Worm (Caenorhabditis elegans) whole organism, L4 larva: ENCODE results near the gene ceh-41.

ENCODE experiments used
- ceh-28 ChIP-seq: fragments of 150-350 bp; optimal IDR thresholded peaks from 2 replicates; lab custom pipeline; 2014; ENCODE audit warnings: missing biosample characterization, missing genetic modification reagents, missing genetic modification characterization
- ceh-44 ChIP-seq: fragments of 200-800 bp; sonication (Bioruptor generic); IDR thresholded peaks from 2 replicates; pipeline ENCODE4 v1.3.6; 2022; ENCODE audit warnings: missing genetic modification reagents, missing genetic modification characterization, missing compliant biosample characterization
- egl-43 ChIP-seq: fragments of 200-800 bp; sonication (Bioruptor generic); IDR thresholded peaks from 2 replicates; pipeline ENCODE4 v1.3.6; 2022; ENCODE audit warnings: missing genetic modification reagents, missing genetic modification characterization, missing compliant biosample characterization
- lin-15B ChIP-seq: fragments of 150-350 bp; sonication (generic microtip); optimal IDR thresholded peaks from 3 replicates; lab custom pipeline; 2014; ENCODE audit warnings: missing biosample characterization, missing genetic modification characterization
- nhr-11 ChIP-seq: fragments of 150-350 bp; optimal IDR thresholded peaks from 2 replicates; lab custom pipeline; 2014; ENCODE audit warnings: missing biosample characterization, missing genetic modification characterization
- pha-4 ChIP-seq, 2 experiments: fragments of 150-350 bp in 1 of 2; fragments of 200-800 bp in 1 of 2; sonication (Bioruptor generic) in 1 of 2; IDR thresholded peaks in 1 of 2; optimal IDR thresholded peaks in 1 of 2; 2 replicates each; pipeline versions ENCODE4 v1.3.6 to Lab custom; 2014 to 2022; ENCODE audit warnings: missing genetic modification characterization in 2 of 2, missing genetic modification reagents in 2 of 2, missing biosample characterization in 1 of 2, missing compliant biosample characterization in 1 of 2
- pqm-1 ChIP-seq: sonication (generic microtip); optimal IDR thresholded peaks from 2 replicates; lab custom pipeline; 2017; ENCODE audit warnings: missing biosample characterization, missing genetic modification characterization
- vab-7 ChIP-seq: fragments of 200-800 bp; sonication (Bioruptor generic); IDR thresholded peaks from 2 replicates; pipeline ENCODE4 v1.3.6; 2022; ENCODE audit warnings: missing genetic modification reagents, missing genetic modification characterization, missing compliant biosample characterization

ce11 chrX:1870991-1871390 lies 22.5 kb upstream of the ceh-41 start:
- TF ChIP-seq pha-4 (GFP tag; IDR thresholded peaks at IDR 0.05; lab: Robert Waterston, UW) = no peak
- TF ChIP-seq pha-4 (tag; optimal IDR thresholded peaks at IDR 0.05; lab: Kevin White, UChicago) = no peak
- TF ChIP-seq pqm-1 (tag; lab: Kevin White, UChicago) = no peak
- no peak for TF ChIP-seq ceh-44
- TF ChIP-seq lin-15B (tag; lab: Kevin White, UChicago) = no peak
- no peak for TF ChIP-seq egl-43 (GFP tag; lab: Robert Waterston, UW)
- TF ChIP-seq nhr-11 (tag; lab: Kevin White, UChicago) = no peak
- no peak for TF ChIP-seq vab-7 (GFP tag; lab: Robert Waterston, UW)
- no peak for TF ChIP-seq ceh-28 (tag; lab: Kevin White, UChicago)
